Worm (Caenorhabditis elegans) whole organism, young adult: ENCODE data around the gene cst-1.

Experiments
- B0019.2 ChIP-seq: fragments of 200-800 bp; sonication (Bioruptor generic); conservative IDR thresholded peaks from 2 replicates; pipeline ENCODE4 v1.3.6; 2022; ENCODE audit warnings: missing genetic modification reagents, missing genetic modification characterization, missing compliant biosample characterization
- B0336.3 ChIP-seq: fragments of 200-800 bp; sonication (Bioruptor generic); IDR thresholded peaks from 2 replicates; pipeline ENCODE4 v1.3.6; 2022; ENCODE audit warnings: missing genetic modification characterization, missing compliant biosample characterization
- F22D6.2 ChIP-seq: sonication (generic microtip); optimal IDR thresholded peaks from 2 replicates; lab custom pipeline; 2016; ENCODE audit warnings: mild to moderate bottlenecking, missing genetic modification characterization, missing compliant biosample characterization
- F23B12.7 ChIP-seq: sonication (generic microtip); optimal IDR thresholded peaks from 2 replicates; lab custom pipeline; 2017; ENCODE audit warnings: missing genetic modification characterization, mild to moderate bottlenecking, missing compliant biosample characterization, antibody characterized with exemption, moderate library complexity; ENCODE audit not compliant: insufficient read depth
- F37B4.10 ChIP-seq: fragments of 200-800 bp; sonication (Bioruptor generic); IDR thresholded peaks from 2 replicates; pipeline ENCODE4 v1.3.6; 2022; ENCODE audit warnings: missing genetic modification characterization, missing compliant biosample characterization
- F52B5.7 ChIP-seq: sonication (generic microtip); optimal IDR thresholded peaks from 2 replicates; lab custom pipeline; 2016; ENCODE audit warnings: mild to moderate bottlenecking, missing genetic modification characterization, missing compliant biosample characterization
- F57A8.1 ChIP-seq: fragments of 200-800 bp; sonication (Bioruptor generic); optimal IDR thresholded peaks from 2 replicates; lab custom pipeline; 2018; ENCODE audit warnings: mild to moderate bottlenecking, missing genetic modification characterization, moderate library complexity, missing compliant biosample characterization
- K11D2.4 ChIP-seq: fragments of 200-800 bp; sonication (Bioruptor generic); IDR thresholded peaks from 2 replicates; pipeline ENCODE4 v1.3.6; 2022; ENCODE audit warnings: missing genetic modification reagents, missing genetic modification characterization, missing compliant biosample characterization
- Y53G8AR.9 ChIP-seq: fragments of 200-800 bp; sonication (Bioruptor generic); conservative IDR thresholded peaks from 2 replicates; pipeline ENCODE4 v1.3.6; 2022; ENCODE audit warnings: missing genetic modification reagents, missing genetic modification characterization, missing compliant biosample characterization
- Y67H2A.10 ChIP-seq: fragments of 200-800 bp; sonication (Bioruptor generic); conservative IDR thresholded peaks from 2 replicates; pipeline ENCODE4 v1.3.6; 2022; ENCODE audit warnings: missing genetic modification reagents, missing genetic modification characterization, missing compliant biosample characterization
- ZK185.1 ChIP-seq: sonication (generic microtip); optimal IDR thresholded peaks from 2 replicates; lab custom pipeline; 2016; ENCODE audit warnings: mild to moderate bottlenecking, missing genetic modification characterization, missing compliant biosample characterization; ENCODE audit not compliant: poor library complexity, severe bottlenecking
- athp-1 ChIP-seq: sonication (generic microtip); optimal IDR thresholded peaks from 2 replicates; lab custom pipeline; 2017; ENCODE audit warnings: mild to moderate bottlenecking, missing genetic modification characterization, missing compliant biosample characterization
- attf-3 ChIP-seq: fragments of 200-800 bp; sonication (Bioruptor generic); conservative IDR thresholded peaks from 2 replicates; pipeline ENCODE4 v1.3.6; 2022; ENCODE audit warnings: missing genetic modification reagents, missing genetic modification characterization, missing compliant biosample characterization
- attf-5 ChIP-seq: fragments of 200-800 bp; sonication (Bioruptor generic); optimal IDR thresholded peaks from 2 replicates; lab custom pipeline; 2018; ENCODE audit warnings: mild to moderate bottlenecking, missing genetic modification characterization, missing compliant biosample characterization
- bed-2 ChIP-seq: fragments of 200-800 bp; sonication (Bioruptor generic); IDR thresholded peaks from 2 replicates; pipeline ENCODE4 v1.3.6; 2022; ENCODE audit warnings: missing genetic modification reagents, missing genetic modification characterization, missing compliant biosample characterization
- ceh-27 ChIP-seq: fragments of 200-800 bp; sonication (Bioruptor generic); optimal IDR thresholded peaks from 2 replicates; lab custom pipeline; 2018; ENCODE audit warnings: mild to moderate bottlenecking, missing genetic modification characterization, moderate library complexity, missing compliant biosample characterization
- ceh-58 ChIP-seq: fragments of 200-800 bp; sonication (Bioruptor generic); IDR thresholded peaks from 2 replicates; pipeline ENCODE4 v1.3.6; 2022; ENCODE audit warnings: missing genetic modification characterization, missing compliant biosample characterization
- ceh-91 ChIP-seq: fragments of 200-800 bp; sonication (Bioruptor generic); IDR thresholded peaks from 2 replicates; pipeline ENCODE4 v1.3.6; 2022; ENCODE audit warnings: missing genetic modification reagents, missing genetic modification characterization, missing compliant biosample characterization
- chd-7 ChIP-seq: sonication (generic microtip); optimal IDR thresholded peaks from 2 replicates; lab custom pipeline; 2016; ENCODE audit warnings: mild to moderate bottlenecking, missing genetic modification characterization, moderate library complexity, missing compliant biosample characterization
- die-1 ChIP-seq: sonication (generic microtip); optimal IDR thresholded peaks from 2 replicates; lab custom pipeline; 2016; ENCODE audit warnings: missing genotype, mild to moderate bottlenecking, missing genetic modification characterization, missing compliant biosample characterization
- dpl-1 ChIP-seq: fragments of 150-350 bp; optimal IDR thresholded peaks from 2 replicates; lab custom pipeline; 2014; ENCODE audit warnings: missing biosample characterization, missing genetic modification reagents, missing genetic modification characterization
- egl-44 ChIP-seq: fragments of 200-800 bp; sonication (Bioruptor generic); IDR thresholded peaks from 2 replicates; pipeline ENCODE4 v1.3.6; 2022; ENCODE audit warnings: missing genetic modification reagents, missing genetic modification characterization, missing compliant biosample characterization
- egrh-3 ChIP-seq: fragments of 200-800 bp; sonication (Bioruptor generic); IDR thresholded peaks from 2 replicates; pipeline ENCODE4 v1.3.6; 2022; ENCODE audit warnings: missing genetic modification reagents, missing genetic modification characterization, missing compliant biosample characterization
- ets-4 ChIP-seq: fragments of 200-800 bp; sonication (Bioruptor generic); optimal IDR thresholded peaks from 2 replicates; lab custom pipeline; 2018; ENCODE audit warnings: mild to moderate bottlenecking, missing genetic modification characterization, missing compliant biosample characterization
- gei-17 ChIP-seq: fragments of 200-800 bp; sonication (Bioruptor generic); optimal IDR thresholded peaks from 2 replicates; lab custom pipeline; 2018; ENCODE audit warnings: mild to moderate bottlenecking, missing genetic modification characterization, missing compliant biosample characterization
- him-1 ChIP-seq: sonication (generic microtip); optimal IDR thresholded peaks from 2 replicates; lab custom pipeline; 2016; ENCODE audit warnings: missing genotype, missing genetic modification reagents, missing genetic modification characterization, missing compliant biosample characterization
- hmg-1.2 ChIP-seq: fragments of 200-800 bp; sonication (Bioruptor generic); IDR thresholded peaks from 2 replicates; pipeline ENCODE4 v1.3.6; 2022; ENCODE audit warnings: missing genetic modification reagents, missing genetic modification characterization, missing compliant biosample characterization
- let-607 ChIP-seq, 2 experiments: fragments of 200-800 bp in 1 of 2; sonication (Bioruptor generic) in 1 of 2; sonication (generic microtip) in 1 of 2; optimal IDR thresholded peaks; 2 replicates each; lab custom pipeline; 2016 to 2018; ENCODE audit warnings: mild to moderate bottlenecking in 2 of 2, missing compliant biosample characterization in 2 of 2, missing genetic modification characterization in 2 of 2, moderate library complexity in 2 of 2, missing genotype in 1 of 2
- lin-26 ChIP-seq: fragments of 200-800 bp; sonication (Bioruptor generic); IDR thresholded peaks from 2 replicates; pipeline ENCODE4 v1.3.6; 2022; ENCODE audit warnings: missing genetic modification reagents, missing genetic modification characterization, missing compliant biosample characterization
- lin-54 ChIP-seq: fragments of 200-800 bp; sonication (Bioruptor generic); optimal IDR thresholded peaks from 2 replicates; lab custom pipeline; 2018; ENCODE audit warnings: mild to moderate bottlenecking, missing genetic modification characterization, missing compliant biosample characterization
- lir-1 ChIP-seq: fragments of 200-800 bp; sonication (Bioruptor generic); conservative IDR thresholded peaks from 2 replicates; pipeline ENCODE4 v1.3.6; 2022; ENCODE audit warnings: missing genetic modification reagents, missing genetic modification characterization, missing compliant biosample characterization
- madf-10 ChIP-seq: sonication (generic microtip); optimal IDR thresholded peaks from 2 replicates; lab custom pipeline; 2016; ENCODE audit warnings: mild to moderate bottlenecking, missing genetic modification characterization, missing compliant biosample characterization
- madf-6 ChIP-seq: fragments of 200-800 bp; sonication (Bioruptor generic); IDR thresholded peaks from 2 replicates; pipeline ENCODE4 v1.3.6; 2022; ENCODE audit warnings: missing genetic modification reagents, missing genetic modification characterization, missing compliant biosample characterization
- nfya-1 ChIP-seq: sonication (generic microtip); optimal IDR thresholded peaks from 2 replicates; lab custom pipeline; 2017; ENCODE audit warnings: antibody characterized with exemption, missing compliant biosample characterization, missing genetic modification characterization, borderline replicate concordance; ENCODE audit not compliant: insufficient read depth
- nhr-120 ChIP-seq: fragments of 200-800 bp; sonication (Bioruptor generic); IDR thresholded peaks from 2 replicates; pipeline ENCODE4 v1.3.6; 2022; ENCODE audit warnings: missing genetic modification characterization, missing compliant biosample characterization
- nhr-80 ChIP-seq: sonication (generic microtip); optimal IDR thresholded peaks from 2 replicates; lab custom pipeline; 2016; ENCODE audit warnings: missing genetic modification characterization, missing compliant biosample characterization
- nhr-90 ChIP-seq: sonication (generic microtip); optimal IDR thresholded peaks from 2 replicates; lab custom pipeline; 2016; ENCODE audit warnings: missing genotype, mild to moderate bottlenecking, missing genetic modification characterization, missing compliant biosample characterization
- pbrm-1 ChIP-seq: fragments of 200-800 bp; sonication (Bioruptor generic); IDR thresholded peaks from 2 replicates; pipeline ENCODE4 v1.3.6; 2022; ENCODE audit warnings: missing genetic modification reagents, missing genetic modification characterization, missing compliant biosample characterization
- pha-4 ChIP-seq: fragments of 150-350 bp; sonication (generic microtip); optimal IDR thresholded peaks from 2 replicates; lab custom pipeline; 2014; ENCODE audit warnings: missing biosample characterization, missing genetic modification reagents, missing genetic modification characterization
- rcor-1 ChIP-seq: fragments of 200-800 bp; sonication (Bioruptor generic); IDR thresholded peaks from 2 replicates; pipeline ENCODE4 v1.3.6; 2022; ENCODE audit warnings: missing genetic modification reagents, missing genetic modification characterization, missing compliant biosample characterization
- rec-8 ChIP-seq, 2 experiments: sonication (generic microtip); optimal IDR thresholded peaks; 2 replicates each; lab custom pipeline; 2016; ENCODE audit warnings: mild to moderate bottlenecking in 2 of 2, missing genetic modification characterization in 2 of 2, missing genetic modification reagents in 2 of 2, missing genotype in 2 of 2, missing biosample characterization in 1 of 2, missing compliant biosample characterization in 1 of 2, moderate library complexity in 1 of 2
- sptf-2 ChIP-seq: fragments of 200-800 bp; sonication (Bioruptor generic); optimal IDR thresholded peaks from 2 replicates; lab custom pipeline; 2018; ENCODE audit warnings: mild to moderate bottlenecking, missing genetic modification characterization, missing compliant biosample characterization
- tbp1 ChIP-seq: fragments of 200-800 bp; sonication (Bioruptor generic); optimal IDR thresholded peaks from 2 replicates; lab custom pipeline; 2018; ENCODE audit warnings: mild to moderate bottlenecking, missing genetic modification characterization, missing compliant biosample characterization
- unc-62 ChIP-seq: fragments of 150-350 bp; optimal IDR thresholded peaks from 2 replicates; lab custom pipeline; 2014; ENCODE audit warnings: missing biosample characterization, missing genetic modification reagents, missing genetic modification characterization
- ztf-18 ChIP-seq: sonication (generic microtip); optimal IDR thresholded peaks from 2 replicates; lab custom pipeline; 2016; ENCODE audit warnings: missing genotype, mild to moderate bottlenecking, missing genetic modification characterization, missing compliant biosample characterization

The cst-1 gene

DNA sequence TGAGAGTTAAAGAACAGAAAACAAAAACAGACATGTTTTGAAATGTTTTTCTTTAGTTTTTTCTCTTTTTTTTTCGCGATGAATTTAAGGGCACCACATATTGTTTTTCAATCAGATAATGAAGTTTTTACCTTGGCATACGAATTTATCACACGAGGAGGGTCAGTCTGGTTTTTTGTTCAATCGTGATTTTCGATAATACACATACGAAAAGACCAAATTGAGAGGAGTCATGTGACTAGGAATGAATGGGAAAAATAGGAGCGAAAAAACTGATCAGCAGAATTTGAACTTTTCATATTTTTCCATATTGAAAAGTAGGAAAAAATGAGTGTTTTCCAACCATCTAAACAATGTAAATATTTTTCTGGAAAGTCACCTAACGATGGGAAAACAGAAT lies 47.1 kb downstream of the cst-1 start:
- TF ChIP-seq unc-62 (GFP tag; lab: Kevin White, UChicago) (no peak), F57A8.1 (GFP tag; lab: Kevin White, UChicago) (no peak), rec-8 (tag; optimal IDR thresholded peaks at IDR 0.05; lab: Kevin White, UChicago) (no peak), athp-1 (tag; lab: Kevin White, UChicago) (no peak), ceh-91 (no peak), gei-17 (GFP tag; lab: Kevin White, UChicago) (no peak)

DNA sequence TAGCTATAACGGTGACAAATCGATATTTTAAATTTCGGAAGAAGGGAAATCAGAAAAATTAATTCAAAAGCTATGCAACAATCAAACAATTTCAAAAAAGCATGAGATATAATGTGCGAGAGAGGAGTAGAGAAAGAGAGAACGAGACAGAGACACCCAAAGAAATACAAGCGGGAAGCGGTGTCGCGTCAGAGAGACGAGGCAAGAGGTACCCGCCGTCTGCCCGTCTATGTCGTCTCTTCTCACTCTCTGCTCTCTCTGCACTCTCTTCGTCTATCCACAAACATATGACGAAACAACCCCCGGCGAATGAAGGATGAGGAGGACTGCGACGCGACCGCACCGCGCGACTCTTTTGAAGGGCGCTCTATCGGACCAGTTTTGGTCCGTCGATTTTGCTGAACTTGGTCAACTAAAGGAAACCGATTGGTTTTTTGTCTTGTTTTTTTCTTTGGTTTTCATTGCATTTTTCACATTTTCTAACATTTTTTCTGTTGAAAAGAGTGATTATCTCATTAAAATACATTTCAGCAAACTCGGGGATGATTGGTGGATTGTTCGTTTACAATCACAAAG lies 49.5 kb downstream of the cst-1 start, which contains the start of gene dpy-23:
Gene dpy-23 (plus strand): TSS at position 526 of the 576 bp plus-strand sequence.
- TF ChIP-seq dpl-1 (GFP tag; lab: Kevin White, UChicago) (peak; percentile 5), K11D2.4 (GFP tag; lab: Robert Waterston, UW) (peak; percentile 82), lin-54 (GFP tag; lab: Kevin White, UChicago) (peak; percentile 51), pbrm-1 (GFP tag; lab: Robert Waterston, UW) (peak; percentile 87), pha-4 (tag; lab: Kevin White, UChicago) (peak; percentile 33), die-1 (tag; lab: Kevin White, UChicago) (peak; percentile 16), Y53G8AR.9 (GFP tag; lab: Robert Waterston, UW) (peak; percentile 69; the same call in 1 of the 2 replicates), attf-3 (GFP tag; lab: Robert Waterston, UW) (no peak), ztf-18 (tag; lab: Kevin White, UChicago) (peak; percentile 19), ZK185.1 (tag; lab: Kevin White, UChicago) (peak; percentile 81), F22D6.2 (tag; lab: Kevin White, UChicago) (peak; percentile 35), egl-44 (no peak), Y67H2A.10 (GFP tag; lab: Robert Waterston, UW) (peak; percentile 64), bed-2 (GFP tag; lab: Robert Waterston, UW) (peak; percentile 80; the same call in 1 of the 2 replicates), F57A8.1 (GFP tag; lab: Kevin White, UChicago) (no peak), ets-4 (GFP tag; lab: Kevin White, UChicago) (peak; percentile 64), B0019.2 (no peak), ceh-58 (GFP tag; lab: Robert Waterston, UW) (no peak), let-607 (tag; optimal IDR thresholded peaks at IDR 0.05; lab: Kevin White, UChicago) (peak in 1 of 2 experiments; percentile 59), nhr-80 (peak; percentile 87), egrh-3 (GFP tag; lab: Robert Waterston, UW) (peak; percentile 60), madf-6 (GFP tag; lab: Robert Waterston, UW) (peak; percentile 40), nhr-120 (GFP tag; lab: Robert Waterston, UW) (no peak), nfya-1 (tag; lab: Kevin White, UChicago) (no peak), gei-17 (GFP tag; lab: Kevin White, UChicago) (peak; percentile 73), hmg-1.2 (GFP tag; lab: Robert Waterston, UW) (peak; percentile 98), him-1 (tag; lab: Kevin White, UChicago) (no peak), attf-5 (peak; percentile 93), rec-8 (tag; optimal IDR thresholded peaks at IDR 0.05; lab: Kevin White, UChicago) (no peak), sptf-2 (no peak), tbp1 (GFP tag; lab: Kevin White, UChicago) (peak; percentile 49), ceh-27 (GFP tag; lab: Kevin White, UChicago) (peak; percentile 95), rcor-1 (GFP tag; lab: Robert Waterston, UW) (peak; percentile 61), chd-7 (peak; percentile 82), F23B12.7 (tag; lab: Kevin White, UChicago) (peak; percentile 70), B0336.3 (GFP tag; lab: Robert Waterston, UW) (peak; percentile 81), nhr-90 (tag; lab: Kevin White, UChicago) (peak; percentile 2), F37B4.10 (GFP tag; lab: Robert Waterston, UW) (no peak), F52B5.7 (tag; lab: Kevin White, UChicago) (peak; percentile 4), madf-10 (tag; lab: Kevin White, UChicago) (peak; percentile 96), lin-26 (peak; percentile 76; the same call in 1 of the 2 replicates), lir-1 (peak; percentile 71; the same call in 1 of the 2 replicates)
